Worm (Caenorhabditis elegans) whole organism, mixed stage, embryonic: Measurements from ENCODE around the gene R02D1.2.

Experiments
- drap-1 ChIP-seq: fragments of 200-800 bp; sonication (Bioruptor generic); optimal IDR thresholded peaks from 3 replicates; lab custom pipeline; 2018; ENCODE audit warnings: mild to moderate bottlenecking, missing genetic modification characterization, missing compliant biosample characterization
- mab-5 ChIP-seq: fragments of 150-350 bp; optimal IDR thresholded peaks from 2 replicates; lab custom pipeline; 2014; ENCODE audit warnings: missing biosample characterization, missing genetic modification characterization
- mep-1 ChIP-seq: fragments of 150-350 bp; optimal IDR thresholded peaks from 2 replicates; lab custom pipeline; 2017; ENCODE audit warnings: missing biosample characterization, missing genetic modification reagents, missing genetic modification characterization, inconsistent platforms
- nhr-237 ChIP-seq: fragments of 150-350 bp; optimal IDR thresholded peaks from 2 replicates; lab custom pipeline; 2014; ENCODE audit warnings: missing biosample characterization, missing genetic modification characterization
- nhr-28 ChIP-seq: fragments of 150-350 bp; optimal IDR thresholded peaks from 2 replicates; lab custom pipeline; 2014; ENCODE audit warnings: missing biosample characterization, missing genetic modification characterization
- pha-4 ChIP-seq: fragments of 150-350 bp; optimal IDR thresholded peaks from 2 replicates; lab custom pipeline; 2018; ENCODE audit warnings: missing biosample characterization, missing genetic modification reagents, missing genetic modification characterization
- snpc-4 ChIP-seq: fragments of 150-350 bp; optimal IDR thresholded peaks from 2 replicates; lab custom pipeline; 2014; ENCODE audit warnings: missing biosample characterization, missing genetic modification characterization
- unc-120 ChIP-seq: sonication (generic microtip); optimal IDR thresholded peaks from 2 replicates; lab custom pipeline; 2017; ENCODE audit warnings: missing genetic modification characterization, missing compliant biosample characterization; ENCODE audit not compliant: poor library complexity, severe bottlenecking

DNA sequence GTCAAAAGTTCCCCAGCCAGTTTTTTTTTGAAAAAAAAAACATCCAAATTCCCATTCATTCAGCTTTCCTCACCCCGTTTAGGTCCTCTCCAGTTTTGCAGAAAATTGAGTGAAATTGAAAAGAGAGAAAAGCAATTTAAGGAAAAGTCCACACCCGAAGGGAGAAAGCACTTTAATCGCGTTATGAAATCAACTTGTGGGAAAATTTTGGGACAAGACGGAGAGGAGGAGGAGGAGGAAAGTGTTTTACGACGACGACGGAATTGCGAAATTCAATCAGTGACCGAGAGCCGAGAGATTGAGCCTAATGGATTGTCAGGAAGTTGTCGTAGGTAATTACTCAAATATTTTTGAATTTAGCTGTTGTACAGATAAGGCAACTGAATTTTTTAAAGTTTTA, 34.8 kb upstream of the R02D1.2 start:
- no peak for TF ChIP-seq pha-4
- TF ChIP-seq snpc-4 (tag; lab: Kevin White, UChicago), result no peak
- no peak for TF ChIP-seq nhr-237 (tag; lab: Kevin White, UChicago)
- TF ChIP-seq mab-5, result no peak
- no peak for TF ChIP-seq drap-1 (GFP tag; lab: Kevin White, UChicago)
- TF ChIP-seq mep-1 (tag; lab: Kevin White, UChicago), result no peak
- TF ChIP-seq nhr-28, result no peak
- no peak for TF ChIP-seq unc-120 (tag; lab: Kevin White, UChicago)
